Worm (Caenorhabditis elegans) whole organism, L4 larva: ENCODE data around the gene F47D12.6.

Source experiments
- D1046.2 ChIP-seq: fragments of 200-800 bp; sonication (Bioruptor generic); IDR thresholded peaks from 2 replicates; pipeline ENCODE4 v1.3.6; 2022; ENCODE audit warnings: missing genetic modification characterization, missing compliant biosample characterization
- F10B5.3 ChIP-seq: sonication (generic microtip); optimal IDR thresholded peaks from 2 replicates; lab custom pipeline; 2016; ENCODE audit warnings: mild to moderate bottlenecking, missing genetic modification characterization, missing compliant biosample characterization
- F26F4.8 ChIP-seq: fragments of 200-800 bp; sonication (Bioruptor generic); conservative IDR thresholded peaks from 2 replicates; pipeline ENCODE4 v1.3.6; 2022; ENCODE audit warnings: missing genetic modification characterization, missing compliant biosample characterization
- R02D3.7 ChIP-seq: fragments of 150-350 bp; sonication (generic microtip); optimal IDR thresholded peaks from 3 replicates; lab custom pipeline; 2014; ENCODE audit warnings: missing biosample characterization, missing genetic modification characterization
- Y105C5A.15 ChIP-seq: fragments of 200-800 bp; sonication (Bioruptor generic); IDR thresholded peaks from 2 replicates; pipeline ENCODE4 v1.3.6; 2022; ENCODE audit warnings: missing genetic modification characterization, missing compliant biosample characterization
- Y48G9A.11 ChIP-seq: fragments of 200-800 bp; sonication (Bioruptor generic); IDR thresholded peaks from 2 replicates; pipeline ENCODE4 v1.3.6; 2022; ENCODE audit warnings: missing genetic modification reagents, missing genetic modification characterization, missing compliant biosample characterization
- ceh-62 ChIP-seq: sonication (generic microtip); optimal IDR thresholded peaks from 2 replicates; lab custom pipeline; 2017; ENCODE audit warnings: missing biosample characterization, missing genetic modification characterization
- ces-1 ChIP-seq: fragments of 150-350 bp; sonication (generic microtip); optimal IDR thresholded peaks from 4 replicates; lab custom pipeline; 2014; ENCODE audit warnings: missing biosample characterization, missing genetic modification reagents, missing genetic modification characterization
- daf-12 ChIP-seq: fragments of 150-350 bp; optimal IDR thresholded peaks from 2 replicates; lab custom pipeline; 2014; ENCODE audit warnings: missing biosample characterization, missing genetic modification reagents, missing genetic modification characterization
- dpl-1 ChIP-seq: fragments of 150-350 bp; optimal IDR thresholded peaks from 2 replicates; lab custom pipeline; 2014; ENCODE audit warnings: missing biosample characterization, missing genetic modification reagents, missing genetic modification characterization
- dve-1 ChIP-seq: sonication (generic microtip); optimal IDR thresholded peaks from 2 replicates; lab custom pipeline; 2017; ENCODE audit warnings: antibody characterized with exemption, mild to moderate bottlenecking, missing genetic modification characterization, missing compliant biosample characterization; ENCODE audit not compliant: insufficient read depth
- egl-43 ChIP-seq: fragments of 200-800 bp; sonication (Bioruptor generic); IDR thresholded peaks from 2 replicates; pipeline ENCODE4 v1.3.6; 2022; ENCODE audit warnings: missing genetic modification reagents, missing genetic modification characterization, missing compliant biosample characterization
- hlh-11 ChIP-seq: fragments of 200-800 bp; sonication (Bioruptor generic); optimal IDR thresholded peaks from 2 replicates; lab custom pipeline; 2018; ENCODE audit warnings: mild to moderate bottlenecking, missing genetic modification characterization, missing compliant biosample characterization
- hlh-30 ChIP-seq: sonication (generic microtip); optimal IDR thresholded peaks from 2 replicates; lab custom pipeline; 2017; ENCODE audit warnings: antibody characterized with exemption, mild to moderate bottlenecking, missing genetic modification characterization, missing compliant biosample characterization; ENCODE audit not compliant: insufficient read depth
- hmg-1.1 ChIP-seq: fragments of 200-800 bp; sonication (Bioruptor generic); IDR thresholded peaks from 2 replicates; pipeline ENCODE4 v1.3.6; 2022; ENCODE audit warnings: missing genetic modification reagents, missing genetic modification characterization, missing compliant biosample characterization
- lim-7 ChIP-seq: fragments of 200-800 bp; sonication (Bioruptor generic); IDR thresholded peaks from 2 replicates; pipeline ENCODE4 v1.3.6; 2022; ENCODE audit warnings: missing genetic modification characterization, missing compliant biosample characterization
- lin-1 ChIP-seq: fragments of 200-800 bp; sonication (Bioruptor generic); IDR thresholded peaks from 2 replicates; pipeline ENCODE4 v1.3.6; 2022; ENCODE audit warnings: missing genetic modification reagents, missing genetic modification characterization, missing compliant biosample characterization
- lin-29 ChIP-seq: fragments of 200-800 bp; sonication (Bioruptor generic); IDR thresholded peaks from 2 replicates; pipeline ENCODE4 v1.3.6; 2022; ENCODE audit warnings: missing genetic modification reagents, missing genetic modification characterization, missing compliant biosample characterization
- lin-38 ChIP-seq: fragments of 200-800 bp; sonication (Bioruptor generic); IDR thresholded peaks from 2 replicates; pipeline ENCODE4 v1.3.6; 2022; ENCODE audit warnings: missing genetic modification reagents, missing genetic modification characterization, missing compliant biosample characterization
- lir-3 ChIP-seq: sonication (generic microtip); optimal IDR thresholded peaks from 2 replicates; lab custom pipeline; 2016; ENCODE audit warnings: mild to moderate bottlenecking, missing genetic modification characterization, missing compliant biosample characterization
- madf-5 ChIP-seq, 2 experiments: fragments of 200-800 bp; sonication (Bioruptor generic); IDR thresholded peaks; 2 replicates each; pipeline ENCODE4 v1.3.6; 2022; ENCODE audit warnings: missing compliant biosample characterization in 2 of 2, missing genetic modification characterization in 2 of 2
- mes-2 ChIP-seq: sonication (generic microtip); optimal IDR thresholded peaks from 2 replicates; lab custom pipeline; 2016; ENCODE audit warnings: missing genotype, mild to moderate bottlenecking, missing genetic modification characterization, missing compliant biosample characterization; ENCODE audit not compliant: poor library complexity, severe bottlenecking
- mxl-2 ChIP-seq: fragments of 200-800 bp; sonication (Bioruptor generic); conservative IDR thresholded peaks from 2 replicates; pipeline ENCODE4 v1.3.6; 2022; ENCODE audit warnings: missing genetic modification reagents, missing genetic modification characterization, missing compliant biosample characterization
- nhr-102 ChIP-seq: sonication (generic microtip); optimal IDR thresholded peaks from 2 replicates; lab custom pipeline; 2016; ENCODE audit warnings: mild to moderate bottlenecking, missing genetic modification characterization, moderate library complexity, missing compliant biosample characterization
- nhr-111 ChIP-seq: fragments of 200-800 bp; sonication (Bioruptor generic); optimal IDR thresholded peaks from 2 replicates; lab custom pipeline; 2018; ENCODE audit warnings: mild to moderate bottlenecking, missing genetic modification characterization, missing compliant biosample characterization
- nhr-42 ChIP-seq: fragments of 200-800 bp; sonication (Bioruptor generic); IDR thresholded peaks from 2 replicates; pipeline ENCODE4 v1.3.6; 2022; ENCODE audit warnings: missing genetic modification characterization, missing compliant biosample characterization
- nhr-48 ChIP-seq: sonication (generic microtip); optimal IDR thresholded peaks from 2 replicates; lab custom pipeline; 2016; ENCODE audit warnings: mild to moderate bottlenecking, missing genetic modification characterization, missing compliant biosample characterization
- nhr-6 ChIP-seq: fragments of 150-350 bp; optimal IDR thresholded peaks from 2 replicates; lab custom pipeline; 2014; ENCODE audit warnings: missing biosample characterization, missing genetic modification characterization
- nhr-77 ChIP-seq: fragments of 150-350 bp; optimal IDR thresholded peaks from 2 replicates; lab custom pipeline; 2014; ENCODE audit warnings: missing biosample characterization, missing genetic modification characterization
- pha-4 ChIP-seq, 2 experiments: fragments of 150-350 bp in 1 of 2; fragments of 200-800 bp in 1 of 2; sonication (Bioruptor generic) in 1 of 2; IDR thresholded peaks in 1 of 2; optimal IDR thresholded peaks in 1 of 2; 2 replicates each; pipeline versions ENCODE4 v1.3.6 to Lab custom; 2014 to 2022; ENCODE audit warnings: missing genetic modification characterization in 2 of 2, missing genetic modification reagents in 2 of 2, missing biosample characterization in 1 of 2, missing compliant biosample characterization in 1 of 2
- php-3 ChIP-seq: fragments of 200-800 bp; sonication (Bioruptor generic); IDR thresholded peaks from 2 replicates; pipeline ENCODE4 v1.3.6; 2022; ENCODE audit warnings: missing genetic modification reagents, missing genetic modification characterization, missing compliant biosample characterization
- rbr-2 ChIP-seq: sonication (generic microtip); optimal IDR thresholded peaks from 2 replicates; lab custom pipeline; 2016; ENCODE audit warnings: missing genotype, missing genetic modification characterization, missing compliant biosample characterization
- saeg-2 ChIP-seq: fragments of 200-800 bp; sonication (Bioruptor generic); IDR thresholded peaks from 2 replicates; pipeline ENCODE4 v1.3.6; 2022; ENCODE audit warnings: missing genetic modification reagents, missing genetic modification characterization, missing compliant biosample characterization
- tag-97 ChIP-seq: fragments of 200-800 bp; sonication (Bioruptor generic); IDR thresholded peaks from 2 replicates; pipeline ENCODE4 v1.3.6; 2022; ENCODE audit warnings: missing genetic modification characterization, missing compliant biosample characterization
- unc-62 ChIP-seq, 3 experiments: fragments of 150-350 bp in 1 of 3; sonication (generic microtip); optimal IDR thresholded peaks in 2 of 3; peaks in 1 of 3; 1 replicate in 1 of 3; 2 replicates in 2 of 3; lab custom pipeline; 2014 to 2017; ENCODE audit warnings: missing biosample characterization in 3 of 3, missing genetic modification characterization in 3 of 3, missing genetic modification reagents in 3 of 3, missing genotype in 1 of 3
- zag-1 ChIP-seq: fragments of 150-350 bp; optimal IDR thresholded peaks from 2 replicates; lab custom pipeline; 2014; ENCODE audit warnings: missing biosample characterization, missing genetic modification characterization
- zfp-2 ChIP-seq: sonication (generic microtip); optimal IDR thresholded peaks from 2 replicates; lab custom pipeline; 2016; ENCODE audit warnings: mild to moderate bottlenecking, missing genetic modification characterization, missing compliant biosample characterization
- zfp-3 ChIP-seq: fragments of 200-800 bp; sonication (Bioruptor generic); conservative IDR thresholded peaks from 2 replicates; pipeline ENCODE4 v1.3.6; 2022; ENCODE audit warnings: missing genetic modification reagents, missing genetic modification characterization, missing compliant biosample characterization
- ztf-11 ChIP-seq: fragments of 150-350 bp; optimal IDR thresholded peaks from 2 replicates; lab custom pipeline; 2014; ENCODE audit warnings: missing biosample characterization, missing genetic modification characterization

F47D12.6 gene

ce11 chrIII:6251511-6251910 is 35.6 kb downstream of the F47D12.6 start, which contains the start of gene amdh-1:
TSS of gene amdh-1 (plus strand) at chrIII:6251811.
- TF ChIP-seq daf-12 (no peak), ceh-62 (tag; lab: Kevin White, UChicago) (no peak), php-3 (GFP tag; lab: Robert Waterston, UW) (no peak), rbr-2 (tag; lab: Kevin White, UChicago) (no peak), nhr-42 (GFP tag; lab: Robert Waterston, UW) (no peak), ztf-11 (tag; lab: Kevin White, UChicago) (no peak), lin-38 (GFP tag; lab: Robert Waterston, UW) (no peak), R02D3.7 (no peak), hlh-11 (tag; lab: Kevin White, UChicago) (no peak), F10B5.3 (tag; lab: Kevin White, UChicago) (no peak), lim-7 (GFP tag; lab: Robert Waterston, UW) (no peak), lir-3 (tag; lab: Kevin White, UChicago) (no peak), tag-97 (GFP tag; lab: Robert Waterston, UW) (no peak)

DNA sequence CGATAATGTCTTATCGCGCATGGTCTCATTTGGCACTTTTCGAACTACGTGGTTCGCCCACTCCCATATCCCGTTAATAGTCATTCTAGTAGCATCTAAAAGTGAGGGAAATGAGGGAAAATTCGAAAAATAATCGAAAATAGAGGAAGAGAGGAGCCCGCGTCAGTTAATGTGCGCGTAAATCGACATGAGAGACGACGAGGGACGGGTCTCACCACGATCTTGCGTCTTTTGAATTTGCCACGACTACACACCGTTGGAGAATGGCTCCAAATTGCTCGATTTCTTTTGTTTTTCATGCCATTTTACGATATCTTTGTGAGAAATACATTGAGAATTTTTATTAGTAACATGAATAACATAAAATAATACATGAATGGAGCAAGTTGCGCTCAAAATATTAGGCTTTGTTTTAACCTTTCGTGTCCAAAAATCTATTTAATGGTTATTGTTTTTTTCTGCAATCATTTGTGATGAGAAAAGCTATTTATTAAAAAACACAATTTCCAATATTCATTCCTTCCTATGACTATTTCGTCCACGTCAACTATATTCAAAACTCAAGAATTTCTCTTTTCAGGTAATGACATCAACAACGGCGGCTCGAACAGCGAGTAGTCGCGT is 38.9 kb downstream of the F47D12.6 start, which contains the start of the genes gen-1 and stt-3:
Gene gen-1 (minus strand): TSS at position 95 of the 624 bp plus-strand sequence.
Gene stt-3 (plus strand): TSS at position 574 of the 624 bp plus-strand sequence.
- TF ChIP-seq mes-2: peak; percentile 0
- TF ChIP-seq dpl-1 (GFP tag; lab: Kevin White, UChicago): peak; percentile 27
- no peak for TF ChIP-seq dve-1 (tag; lab: Kevin White, UChicago)
- TF ChIP-seq daf-12: no peak
- TF ChIP-seq nhr-48 (tag; lab: Kevin White, UChicago): no peak
- no peak for TF ChIP-seq zag-1 (tag; lab: Kevin White, UChicago)
- TF ChIP-seq egl-43: no peak
- no peak for TF ChIP-seq pha-4 (GFP tag; IDR thresholded peaks at IDR 0.05; lab: Robert Waterston, UW)
- no peak for TF ChIP-seq pha-4 (tag; optimal IDR thresholded peaks at IDR 0.05; lab: Kevin White, UChicago)
- TF ChIP-seq R02D3.7: peak; percentile 76
- no peak for TF ChIP-seq nhr-42 (GFP tag; lab: Robert Waterston, UW)
- TF ChIP-seq nhr-6 (tag; lab: Kevin White, UChicago): no peak
- no peak for TF ChIP-seq ces-1 (GFP tag; lab: Kevin White, UChicago)
- TF ChIP-seq zfp-2: no peak
- TF ChIP-seq php-3 (GFP tag; lab: Robert Waterston, UW): no peak
- TF ChIP-seq D1046.2 (GFP tag; lab: Robert Waterston, UW): no peak
- no peak for TF ChIP-seq F26F4.8 (GFP tag; lab: Robert Waterston, UW)
- no peak for TF ChIP-seq lin-1 (GFP tag; lab: Robert Waterston, UW)
- TF ChIP-seq madf-5 (GFP tag; IDR thresholded peaks at IDR 0.05; lab: Robert Waterston, UW): no peak
- no peak for TF ChIP-seq lin-38 (GFP tag; lab: Robert Waterston, UW)
- no peak for TF ChIP-seq nhr-102 (tag; lab: Kevin White, UChicago)
- TF ChIP-seq, all 104 proteins: peak for 3

DNA sequence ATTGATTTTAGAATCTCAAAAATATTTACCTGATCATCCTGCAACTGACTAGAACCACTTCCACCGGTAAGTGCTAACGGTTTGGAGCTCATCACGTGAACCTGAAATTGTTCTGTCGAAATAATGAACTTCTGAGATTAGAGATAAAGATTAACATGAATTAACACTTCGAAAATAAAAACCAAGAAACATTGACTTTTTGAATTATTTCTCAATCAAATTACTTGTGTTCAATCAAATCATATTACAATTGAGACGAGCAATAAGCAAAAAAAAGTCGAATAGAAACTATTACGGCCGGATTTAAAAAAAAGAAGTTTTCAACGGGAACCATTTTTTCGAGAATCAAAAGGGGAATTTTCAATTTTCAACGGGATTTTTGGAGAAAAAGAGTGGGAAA is 41.4 kb downstream of the F47D12.6 start, which contains the start of gene bcas-2:
Gene bcas-2 (minus strand): TSS at position 101 of the 400 bp plus-strand sequence.
- TF ChIP-seq Y105C5A.15 (GFP tag; lab: Robert Waterston, UW) (no peak), nhr-111 (GFP tag; lab: Kevin White, UChicago) (no peak), hlh-30 (tag; lab: Kevin White, UChicago) (no peak)
- TF ChIP-seq, all 104 proteins: peak for 0

DNA sequence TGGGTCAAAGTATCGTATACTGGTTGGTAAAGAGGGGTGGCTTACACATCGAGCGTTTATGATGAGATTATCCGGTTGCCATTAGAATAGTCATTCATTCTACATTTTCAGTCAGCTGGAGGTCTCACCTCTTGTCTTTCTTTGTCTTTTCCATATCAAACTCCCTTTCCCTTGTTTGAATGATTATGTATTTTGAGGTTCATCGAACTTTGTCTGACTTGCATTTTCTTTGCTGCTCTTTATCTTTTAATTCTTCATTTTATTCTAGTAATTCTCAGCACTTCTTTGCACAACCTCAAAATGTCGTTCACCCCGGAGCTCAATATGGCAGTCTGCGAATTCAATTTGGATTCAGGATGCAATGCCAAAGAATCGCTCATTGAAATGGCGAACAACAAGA is 46.6 kb downstream of the F47D12.6 start, which contains the start of gene T12A2.3:
Gene T12A2.3 (plus strand): TSS at position 301 of the 400 bp plus-strand sequence.
- TF ChIP-seq mxl-2 (GFP tag; lab: Robert Waterston, UW) (no peak), R02D3.7 (no peak), Y48G9A.11 (GFP tag; lab: Robert Waterston, UW) (no peak), hmg-1.1 (GFP tag; lab: Robert Waterston, UW) (no peak), zfp-3 (GFP tag; lab: Robert Waterston, UW) (no peak), saeg-2 (GFP tag; lab: Robert Waterston, UW) (no peak), nhr-77 (no peak), unc-62 (GFP tag; optimal IDR thresholded peaks at IDR 0.05 in 1 of 2; lab: Kevin White, UChicago) (no peak), unc-62 (tag; optimal IDR thresholded peaks at IDR 0.05; lab: Kevin White, UChicago) (no peak), lin-29 (GFP tag; lab: Robert Waterston, UW) (no peak)
- TF ChIP-seq, all 104 proteins: peak for 0
